Fruit fly (Drosophila melanogaster): ENCODE results near the gene sl.
A peak's percentile ranks its signal among the peaks of the same experiment; 100 is the strongest.

The sl gene

DNA sequence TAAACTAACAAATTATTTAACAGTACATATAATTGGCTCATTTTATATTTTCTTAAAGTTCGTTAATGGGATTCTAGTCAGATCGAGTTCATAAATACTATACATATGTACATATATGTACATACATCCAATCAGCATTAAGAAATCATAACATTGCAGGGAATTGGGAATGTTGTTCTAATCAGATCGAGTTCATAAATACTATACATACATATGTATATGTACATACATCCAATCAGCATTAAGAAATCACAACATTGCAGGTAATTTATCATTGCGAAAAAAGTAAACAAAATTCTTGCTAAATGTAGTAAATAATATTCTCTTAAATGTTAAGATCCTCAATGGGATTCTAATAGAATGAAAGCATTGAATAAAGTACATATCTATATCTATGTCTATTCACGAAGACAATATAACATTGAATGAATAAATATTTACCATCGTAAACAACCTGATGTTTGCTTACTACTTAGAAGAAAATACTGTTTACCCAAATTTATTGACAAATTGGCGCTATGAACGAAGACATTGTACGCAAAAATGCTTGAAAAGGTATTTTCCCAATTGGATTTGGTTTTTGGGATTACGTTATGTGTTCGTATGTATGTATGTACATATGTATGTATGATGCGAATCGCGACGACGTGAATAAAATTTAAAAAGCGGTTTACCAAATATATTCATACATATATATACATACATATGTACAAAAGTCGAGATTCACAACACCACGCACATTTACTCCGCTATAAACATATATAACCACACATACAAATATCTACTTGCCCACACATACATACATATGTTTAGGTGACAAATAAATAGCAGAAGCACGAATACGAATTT lies 33.8 kb downstream of the sl start (continued):
- peak; percentile 53 for TF ChIP-seq bigmax (GFP tag; optimal IDR thresholded peaks at IDR 0.05)
- TF ChIP-seq vnd (GFP tag; IDR thresholded peaks at IDR 0.05; ENCODE audit: partially characterized antibody): no peak
- TF ChIP-seq salm (tag; optimal IDR thresholded peaks at IDR 0.05): peak; percentile 80
- TF ChIP-seq tup (GFP tag; optimal IDR thresholded peaks at IDR 0.05): peak; percentile 49
- TF ChIP-seq Eip74EF (GFP tag; optimal IDR thresholded peaks at IDR 0.05): peak in 1 of 2 experiments; percentile 83
- no peak for TF ChIP-seq CG3163 (GFP tag; optimal IDR thresholded peaks at IDR 0.05)
- TF ChIP-seq CG2889 (GFP tag; IDR thresholded peaks at IDR 0.05): 0 out of 3 replicates have a peak, but pooled peaks have one; percentile 25
- peak; percentile 59 for TF ChIP-seq maf-S (GFP tag; optimal IDR thresholded peaks at IDR 0.05)
- no peak for TF ChIP-seq ftz-f1 (GFP tag; optimal IDR thresholded peaks at IDR 0.05)
- TF ChIP-seq hth (optimal IDR thresholded peaks at IDR 0.05): no peak
- no peak for TF ChIP-seq Tbp (GFP tag; optimal IDR thresholded peaks at IDR 0.05)
- TF ChIP-seq Dip3 (GFP tag; optimal IDR thresholded peaks at IDR 0.05): peak; percentile 28
- TF ChIP-seq chinmo (GFP tag; IDR thresholded peaks at IDR 0.05; ENCODE audit: partially characterized antibody): no peak
- TF ChIP-seq crol (GFP tag; IDR thresholded peaks at IDR 0.05): no peak
- no peak for TF ChIP-seq CG31388 (GFP tag; optimal IDR thresholded peaks at IDR 0.05)
- no peak for TF ChIP-seq MESR4 (GFP tag; optimal IDR thresholded peaks at IDR 0.05)
- TF ChIP-seq CG12391 (tag; optimal IDR thresholded peaks at IDR 0.05): peak; percentile 67
- TF ChIP-seq Taf1 (GFP tag; IDR thresholded peaks at IDR 0.05): no peak
- no peak for TF ChIP-seq lbe (GFP tag; optimal IDR thresholded peaks at IDR 0.05)
- TF ChIP-seq Optix (GFP tag; IDR thresholded peaks at IDR 0.05): no peak
- no peak for TF ChIP-seq lab (GFP tag; optimal IDR thresholded peaks at IDR 0.05)
- no peak for TF ChIP-seq Usf (GFP tag; optimal IDR thresholded peaks at IDR 0.05)
- TF ChIP-seq Poxn (GFP tag; IDR thresholded peaks at IDR 0.05): no peak; the same call in 1 of the 2 replicates
- TF ChIP-seq CG14667 (GFP tag; IDR thresholded peaks at IDR 0.05): no peak
- peak; percentile 75 for TF ChIP-seq gsb-n (tag; optimal IDR thresholded peaks at IDR 0.05)
- no peak for TF ChIP-seq CoRest (tag; optimal IDR thresholded peaks at IDR 0.05)
- TF ChIP-seq p53 (GFP tag; optimal IDR thresholded peaks at IDR 0.05): no peak
- no peak for TF ChIP-seq CG11560 (tag; IDR thresholded peaks at IDR 0.05)
- no peak for TF ChIP-seq lmd (GFP tag; IDR thresholded peaks at IDR 0.05)
- peak; percentile 71; the same call in 1 of the 2 replicates for TF ChIP-seq stc (GFP tag; IDR thresholded peaks at IDR 0.05)
- TF ChIP-seq E2f2 (GFP tag; IDR thresholded peaks at IDR 0.05): peak; percentile 43; the same call in 1 of the 2 replicates
- no peak for TF ChIP-seq ems (GFP tag; optimal IDR thresholded peaks at IDR 0.05)
- TF ChIP-seq schlank (tag; optimal IDR thresholded peaks at IDR 0.05): peak; percentile 94
- TF ChIP-seq scrt (GFP tag; optimal IDR thresholded peaks at IDR 0.05): peak; percentile 80
- no peak for TF ChIP-seq sna (GFP tag; IDR thresholded peaks at IDR 0.05; ENCODE audit: partially characterized antibody)
- no peak for TF ChIP-seq corto (GFP tag; optimal IDR thresholded peaks at IDR 0.05)
- peak; percentile 15 for TF ChIP-seq CG5245 (GFP tag; optimal IDR thresholded peaks at IDR 0.05)
- TF ChIP-seq croc (GFP tag; conservative IDR thresholded peaks at IDR 0.05): no peak
- TF ChIP-seq Gug (GFP tag; IDR thresholded peaks at IDR 0.05): no peak
- peak; percentile 76 for TF ChIP-seq cg (GFP tag; optimal IDR thresholded peaks at IDR 0.05)
- peak; percentile 57 for TF ChIP-seq CG1792 (GFP tag; optimal IDR thresholded peaks at IDR 0.05)
- TF ChIP-seq CG2875 (GFP tag; optimal IDR thresholded peaks at IDR 0.05): peak; percentile 65
- peak; percentile 53 for TF ChIP-seq CG2116 (GFP tag; optimal IDR thresholded peaks at IDR 0.05)
- peak; percentile 48 for TF ChIP-seq Sry-β (GFP tag; optimal IDR thresholded peaks at IDR 0.05)
- TF ChIP-seq CG4328 (GFP tag; optimal IDR thresholded peaks at IDR 0.05): peak; percentile 88
- no peak for TF ChIP-seq Xbp1 (GFP tag; optimal IDR thresholded peaks at IDR 0.05)

Measured in whole organism, embryonic.